Worm (Caenorhabditis elegans) whole organism, mixed stage, embryonic: ENCODE measurements around the gene sdz-24.

Experiments
- ceh-39 ChIP-seq: fragments of 150-350 bp; optimal IDR thresholded peaks from 2 replicates; lab custom pipeline; 2014; ENCODE audit warnings: missing biosample characterization, missing genetic modification characterization
- ceh-43 ChIP-seq: fragments of 200-800 bp; sonication (Bioruptor generic); optimal IDR thresholded peaks from 2 replicates; lab custom pipeline; 2018; ENCODE audit warnings: mild to moderate bottlenecking, missing genetic modification characterization, moderate library complexity, missing compliant biosample characterization
- ces-1 ChIP-seq: fragments of 150-350 bp; optimal IDR thresholded peaks from 2 replicates; lab custom pipeline; 2014; ENCODE audit warnings: missing biosample characterization, missing genetic modification reagents, missing genetic modification characterization
- hlh-1 ChIP-seq: fragments of 150-350 bp; optimal IDR thresholded peaks from 2 replicates; lab custom pipeline; 2014; ENCODE audit warnings: missing biosample characterization, missing genetic modification reagents, missing genetic modification characterization
- mab-5 ChIP-seq: fragments of 150-350 bp; optimal IDR thresholded peaks from 2 replicates; lab custom pipeline; 2014; ENCODE audit warnings: missing biosample characterization, missing genetic modification characterization
- mep-1 ChIP-seq: fragments of 150-350 bp; optimal IDR thresholded peaks from 2 replicates; lab custom pipeline; 2017; ENCODE audit warnings: missing biosample characterization, missing genetic modification reagents, missing genetic modification characterization, inconsistent platforms
- nhr-237 ChIP-seq: fragments of 150-350 bp; optimal IDR thresholded peaks from 2 replicates; lab custom pipeline; 2014; ENCODE audit warnings: missing biosample characterization, missing genetic modification characterization
- nhr-28 ChIP-seq: fragments of 150-350 bp; optimal IDR thresholded peaks from 2 replicates; lab custom pipeline; 2014; ENCODE audit warnings: missing biosample characterization, missing genetic modification characterization
- pha-4 ChIP-seq: fragments of 150-350 bp; optimal IDR thresholded peaks from 2 replicates; lab custom pipeline; 2018; ENCODE audit warnings: missing biosample characterization, missing genetic modification reagents, missing genetic modification characterization
- sem-2 ChIP-seq: fragments of 200-800 bp; sonication (Bioruptor generic); optimal IDR thresholded peaks from 2 replicates; lab custom pipeline; 2018; ENCODE audit warnings: mild to moderate bottlenecking, missing genetic modification characterization, missing compliant biosample characterization
- unc-39 ChIP-seq: fragments of 150-350 bp; optimal IDR thresholded peaks from 2 replicates; lab custom pipeline; 2014; ENCODE audit warnings: missing biosample characterization, missing genetic modification characterization
- unc-62 ChIP-seq: fragments of 150-350 bp; optimal IDR thresholded peaks from 2 replicates; lab custom pipeline; 2014; ENCODE audit warnings: missing biosample characterization, missing genetic modification reagents, missing genetic modification characterization

DNA sequence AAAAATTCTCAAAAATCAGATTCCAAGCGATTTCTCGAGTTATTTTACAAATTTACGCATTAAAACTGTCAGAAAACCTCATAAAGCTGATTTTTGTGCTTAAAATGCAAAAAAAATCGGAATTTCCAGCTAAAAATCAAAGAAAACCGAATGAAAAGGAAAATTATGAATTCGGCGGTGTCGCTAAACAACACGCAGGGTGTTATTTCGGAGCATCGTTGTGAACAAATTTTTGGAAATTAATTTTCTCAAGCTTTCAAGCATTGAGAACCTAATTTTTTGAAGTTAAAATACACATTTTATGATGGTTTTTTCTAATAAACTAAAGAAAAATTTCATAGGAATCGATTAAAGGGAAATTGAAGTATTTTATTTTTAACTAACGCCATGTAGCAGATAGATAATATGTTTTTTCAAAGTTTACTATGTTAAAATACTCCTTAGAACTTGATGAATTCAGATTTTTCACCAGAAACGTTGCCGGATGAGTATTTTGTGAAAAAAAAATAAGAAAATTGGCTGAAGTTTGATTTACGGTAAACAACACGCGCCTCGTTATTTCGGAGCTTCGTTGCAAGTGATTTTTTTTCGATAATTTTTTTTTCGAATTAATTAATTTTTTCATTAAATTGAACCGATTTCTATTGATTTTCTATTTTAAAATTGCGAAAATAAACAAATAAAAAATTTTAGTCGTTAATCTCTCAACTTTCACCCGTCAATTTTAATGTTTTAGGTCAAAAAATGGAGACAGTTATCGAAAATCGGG lies 43.1 kb downstream of the sdz-24 start, which contains the start of gene thoc-1:
- no peak for TF ChIP-seq mep-1 (tag; lab: Kevin White, UChicago)
- no peak for TF ChIP-seq nhr-237 (tag; lab: Kevin White, UChicago)
- TF ChIP-seq mab-5 (tag; lab: Kevin White, UChicago), result no peak
- no peak for TF ChIP-seq ces-1
- no peak for TF ChIP-seq hlh-1 (tag; lab: Kevin White, UChicago)
- no peak for TF ChIP-seq sem-2 (GFP tag; lab: Kevin White, UChicago)
- no peak for TF ChIP-seq unc-39 (tag; lab: Kevin White, UChicago)
- TF ChIP-seq ceh-39 (tag; lab: Kevin White, UChicago), result no peak
- no peak for TF ChIP-seq unc-62 (GFP tag; lab: Kevin White, UChicago)
- no peak for TF ChIP-seq nhr-28 (tag; lab: Kevin White, UChicago)
- no peak for TF ChIP-seq pha-4 (tag; lab: Kevin White, UChicago)
- no peak for TF ChIP-seq ceh-43 (GFP tag; lab: Kevin White, UChicago)
